Worm (Caenorhabditis elegans) whole organism, L4 larva: ENCODE measurements around the gene coa-7.

ENCODE experiments used
- D1046.2 ChIP-seq: fragments of 200-800 bp; sonication (Bioruptor generic); IDR thresholded peaks from 2 replicates; pipeline ENCODE4 v1.3.6; 2022; ENCODE audit warnings: missing genetic modification characterization, missing compliant biosample characterization
- F10B5.3 ChIP-seq: sonication (generic microtip); optimal IDR thresholded peaks from 2 replicates; lab custom pipeline; 2016; ENCODE audit warnings: mild to moderate bottlenecking, missing genetic modification characterization, missing compliant biosample characterization
- F44E2.7 ChIP-seq: fragments of 200-800 bp; sonication (Bioruptor generic); IDR thresholded peaks from 2 replicates; pipeline ENCODE4 v2.1.2; 2022; ENCODE audit warnings: missing genetic modification characterization, missing compliant biosample characterization
- R02D3.7 ChIP-seq: fragments of 150-350 bp; sonication (generic microtip); optimal IDR thresholded peaks from 3 replicates; lab custom pipeline; 2014; ENCODE audit warnings: missing biosample characterization, missing genetic modification characterization
- Y5F2A.4 ChIP-seq: fragments of 200-800 bp; sonication (Bioruptor generic); optimal IDR thresholded peaks from 2 replicates; lab custom pipeline; 2018; ENCODE audit warnings: mild to moderate bottlenecking, missing genetic modification characterization, missing compliant biosample characterization
- ZK546.5 ChIP-seq, 2 experiments: sonication (generic microtip); optimal IDR thresholded peaks; 2 replicates each; lab custom pipeline; 2017; ENCODE audit warnings: missing biosample characterization in 2 of 2, missing genetic modification characterization in 2 of 2
- ama-1 ChIP-seq: fragments of 150-350 bp; optimal IDR thresholded peaks from 2 replicates; lab custom pipeline; 2014; ENCODE audit warnings: inconsistent platforms, mixed read lengths
- ceh-20 ChIP-seq: fragments of 200-800 bp; sonication (Bioruptor generic); IDR thresholded peaks from 2 replicates; pipeline ENCODE4 v1.3.6; 2022; ENCODE audit warnings: missing genetic modification reagents, missing genetic modification characterization, missing compliant biosample characterization
- ceh-28 ChIP-seq: fragments of 150-350 bp; optimal IDR thresholded peaks from 2 replicates; lab custom pipeline; 2014; ENCODE audit warnings: missing biosample characterization, missing genetic modification reagents, missing genetic modification characterization
- ceh-32 ChIP-seq: sonication (generic microtip); optimal IDR thresholded peaks from 2 replicates; lab custom pipeline; 2016; ENCODE audit warnings: mild to moderate bottlenecking, missing genetic modification characterization, missing compliant biosample characterization; ENCODE audit not compliant: poor library complexity
- ceh-62 ChIP-seq: sonication (generic microtip); optimal IDR thresholded peaks from 2 replicates; lab custom pipeline; 2017; ENCODE audit warnings: missing biosample characterization, missing genetic modification characterization
- cey-2 ChIP-seq: sonication (generic microtip); optimal IDR thresholded peaks from 3 replicates; lab custom pipeline; 2017; ENCODE audit warnings: missing genetic modification characterization, mild to moderate bottlenecking, missing compliant biosample characterization, antibody characterized with exemption, borderline replicate concordance; ENCODE audit not compliant: insufficient read depth
- daf-12 ChIP-seq: fragments of 150-350 bp; optimal IDR thresholded peaks from 2 replicates; lab custom pipeline; 2014; ENCODE audit warnings: missing biosample characterization, missing genetic modification reagents, missing genetic modification characterization
- daf-19 ChIP-seq: fragments of 200-800 bp; sonication (Bioruptor generic); conservative IDR thresholded peaks from 2 replicates; pipeline ENCODE4 v1.3.6; 2022; ENCODE audit warnings: missing genetic modification characterization, missing compliant biosample characterization
- daf-8 ChIP-seq: fragments of 200-800 bp; sonication (Bioruptor generic); IDR thresholded peaks from 2 replicates; pipeline ENCODE4 v1.3.6; 2022; ENCODE audit warnings: missing genetic modification characterization, missing compliant biosample characterization
- dmd-6 ChIP-seq: fragments of 200-800 bp; sonication (Bioruptor generic); IDR thresholded peaks from 2 replicates; pipeline ENCODE4 v1.3.6; 2022; ENCODE audit warnings: missing genetic modification reagents, missing genetic modification characterization, missing compliant biosample characterization
- dpl-1 ChIP-seq: fragments of 150-350 bp; optimal IDR thresholded peaks from 2 replicates; lab custom pipeline; 2014; ENCODE audit warnings: missing biosample characterization, missing genetic modification reagents, missing genetic modification characterization
- duxl-1 ChIP-seq: sonication (generic microtip); optimal IDR thresholded peaks from 2 replicates; lab custom pipeline; 2016; ENCODE audit warnings: mild to moderate bottlenecking, missing genetic modification characterization, moderate library complexity, missing compliant biosample characterization; ENCODE audit not compliant: poor library complexity
- fos-1 ChIP-seq: fragments of 150-350 bp; optimal IDR thresholded peaks from 2 replicates; lab custom pipeline; 2014; ENCODE audit warnings: missing biosample characterization, missing genetic modification characterization
- hif-1 ChIP-seq, 2 experiments: sonication (generic microtip); optimal IDR thresholded peaks; 2 replicates each; lab custom pipeline; 2016 to 2017; ENCODE audit warnings: missing compliant biosample characterization in 2 of 2, missing genetic modification characterization in 2 of 2, missing genetic modification reagents in 2 of 2, missing genotype in 2 of 2, mild to moderate bottlenecking in 1 of 2
- hlh-11 ChIP-seq: fragments of 200-800 bp; sonication (Bioruptor generic); optimal IDR thresholded peaks from 2 replicates; lab custom pipeline; 2018; ENCODE audit warnings: mild to moderate bottlenecking, missing genetic modification characterization, missing compliant biosample characterization
- jun-1 ChIP-seq: fragments of 150-350 bp; optimal IDR thresholded peaks from 2 replicates; lab custom pipeline; 2014; ENCODE audit warnings: missing biosample characterization, missing genetic modification reagents, missing genetic modification characterization
- lin-13 ChIP-seq: fragments of 150-350 bp; optimal IDR thresholded peaks from 2 replicates; lab custom pipeline; 2014; ENCODE audit warnings: missing biosample characterization, missing genetic modification reagents, missing genetic modification characterization
- madf-5 ChIP-seq, 2 experiments: fragments of 200-800 bp; sonication (Bioruptor generic); IDR thresholded peaks; 2 replicates each; pipeline ENCODE4 v1.3.6; 2022; ENCODE audit warnings: missing compliant biosample characterization in 2 of 2, missing genetic modification characterization in 2 of 2
- mdl-1 ChIP-seq, 2 experiments: fragments of 150-350 bp in 1 of 2; sonication (generic microtip) in 1 of 2; optimal IDR thresholded peaks; 2 replicates each; lab custom pipeline; 2014 to 2017; ENCODE audit warnings: missing biosample characterization in 2 of 2, missing genetic modification characterization in 2 of 2
- mdt-29 ChIP-seq: fragments of 200-800 bp; sonication (Bioruptor generic); IDR thresholded peaks from 2 replicates; pipeline ENCODE4 v1.3.6; 2022; ENCODE audit warnings: missing genetic modification reagents, missing genetic modification characterization, missing compliant biosample characterization
- nhr-11 ChIP-seq: fragments of 150-350 bp; optimal IDR thresholded peaks from 2 replicates; lab custom pipeline; 2014; ENCODE audit warnings: missing biosample characterization, missing genetic modification characterization
- nhr-237 ChIP-seq: sonication (generic microtip); optimal IDR thresholded peaks from 2 replicates; lab custom pipeline; 2017; ENCODE audit warnings: missing biosample characterization, missing genetic modification characterization
- nhr-41 ChIP-seq: fragments of 200-800 bp; sonication (Bioruptor generic); IDR thresholded peaks from 2 replicates; pipeline ENCODE4 v1.3.6; 2022; ENCODE audit warnings: missing genetic modification reagents, missing genetic modification characterization, missing compliant biosample characterization
- nhr-42 ChIP-seq: fragments of 200-800 bp; sonication (Bioruptor generic); IDR thresholded peaks from 2 replicates; pipeline ENCODE4 v1.3.6; 2022; ENCODE audit warnings: missing genetic modification characterization, missing compliant biosample characterization
- nhr-48 ChIP-seq: sonication (generic microtip); optimal IDR thresholded peaks from 2 replicates; lab custom pipeline; 2016; ENCODE audit warnings: mild to moderate bottlenecking, missing genetic modification characterization, missing compliant biosample characterization
- nhr-6 ChIP-seq: fragments of 150-350 bp; optimal IDR thresholded peaks from 2 replicates; lab custom pipeline; 2014; ENCODE audit warnings: missing biosample characterization, missing genetic modification characterization
- nhr-76 ChIP-seq: fragments of 150-350 bp; optimal IDR thresholded peaks from 2 replicates; lab custom pipeline; 2014; ENCODE audit warnings: missing biosample characterization, missing genetic modification characterization
- pha-4 ChIP-seq, 2 experiments: fragments of 150-350 bp in 1 of 2; fragments of 200-800 bp in 1 of 2; sonication (Bioruptor generic) in 1 of 2; IDR thresholded peaks in 1 of 2; optimal IDR thresholded peaks in 1 of 2; 2 replicates each; pipeline versions ENCODE4 v1.3.6 to Lab custom; 2014 to 2022; ENCODE audit warnings: missing genetic modification characterization in 2 of 2, missing genetic modification reagents in 2 of 2, missing biosample characterization in 1 of 2, missing compliant biosample characterization in 1 of 2
- php-3 ChIP-seq: fragments of 200-800 bp; sonication (Bioruptor generic); IDR thresholded peaks from 2 replicates; pipeline ENCODE4 v1.3.6; 2022; ENCODE audit warnings: missing genetic modification reagents, missing genetic modification characterization, missing compliant biosample characterization
- pqm-1 ChIP-seq: sonication (generic microtip); optimal IDR thresholded peaks from 2 replicates; lab custom pipeline; 2017; ENCODE audit warnings: missing biosample characterization, missing genetic modification characterization
- rbr-2 ChIP-seq: sonication (generic microtip); optimal IDR thresholded peaks from 2 replicates; lab custom pipeline; 2016; ENCODE audit warnings: missing genotype, missing genetic modification characterization, missing compliant biosample characterization
- saeg-2 ChIP-seq: fragments of 200-800 bp; sonication (Bioruptor generic); IDR thresholded peaks from 2 replicates; pipeline ENCODE4 v1.3.6; 2022; ENCODE audit warnings: missing genetic modification reagents, missing genetic modification characterization, missing compliant biosample characterization
- set-16 ChIP-seq: fragments of 200-800 bp; sonication (Bioruptor generic); IDR thresholded peaks from 2 replicates; pipeline ENCODE4 v1.3.6; 2022; ENCODE audit warnings: missing genetic modification reagents, missing genetic modification characterization, missing compliant biosample characterization
- spr-3 ChIP-seq: fragments of 200-800 bp; sonication (Bioruptor generic); optimal IDR thresholded peaks from 2 replicates; lab custom pipeline; 2018; ENCODE audit warnings: mild to moderate bottlenecking, missing genetic modification characterization, missing compliant biosample characterization
- tag-97 ChIP-seq: fragments of 200-800 bp; sonication (Bioruptor generic); IDR thresholded peaks from 2 replicates; pipeline ENCODE4 v1.3.6; 2022; ENCODE audit warnings: missing genetic modification characterization, missing compliant biosample characterization
- tra-1 ChIP-seq: fragments of 200-800 bp; sonication (Bioruptor generic); IDR thresholded peaks from 2 replicates; pipeline ENCODE4 v1.3.6; 2022; ENCODE audit warnings: missing genetic modification reagents, missing genetic modification characterization, missing compliant biosample characterization
- unc-39 ChIP-seq: sonication (generic microtip); optimal IDR thresholded peaks from 2 replicates; lab custom pipeline; 2017; ENCODE audit warnings: missing biosample characterization, missing genetic modification characterization
- vab-7 ChIP-seq: fragments of 200-800 bp; sonication (Bioruptor generic); IDR thresholded peaks from 2 replicates; pipeline ENCODE4 v1.3.6; 2022; ENCODE audit warnings: missing genetic modification reagents, missing genetic modification characterization, missing compliant biosample characterization
- zag-1 ChIP-seq: fragments of 150-350 bp; optimal IDR thresholded peaks from 2 replicates; lab custom pipeline; 2014; ENCODE audit warnings: missing biosample characterization, missing genetic modification characterization
- zfp-2 ChIP-seq: sonication (generic microtip); optimal IDR thresholded peaks from 2 replicates; lab custom pipeline; 2016; ENCODE audit warnings: mild to moderate bottlenecking, missing genetic modification characterization, missing compliant biosample characterization
- zfp-3 ChIP-seq: fragments of 200-800 bp; sonication (Bioruptor generic); conservative IDR thresholded peaks from 2 replicates; pipeline ENCODE4 v1.3.6; 2022; ENCODE audit warnings: missing genetic modification reagents, missing genetic modification characterization, missing compliant biosample characterization
- zip-11 ChIP-seq: fragments of 200-800 bp; sonication (Bioruptor generic); IDR thresholded peaks from 2 replicates; pipeline ENCODE4 v1.3.6; 2022; ENCODE audit warnings: missing genetic modification characterization, missing compliant biosample characterization
- zip-2 ChIP-seq: fragments of 150-350 bp; optimal IDR thresholded peaks from 2 replicates; lab custom pipeline; 2014; ENCODE audit warnings: missing biosample characterization, missing genetic modification characterization

coa-7 gene

ce11 chrII:11634681-11635527, 16.0 kb downstream of the coa-7 start (continued):
- TF ChIP-seq zfp-3 (GFP tag; lab: Robert Waterston, UW): 0 out of 2 replicates have a peak, but pooled peaks have one; percentile 31
- TF ChIP-seq tra-1: peak; percentile 61; the same call in 1 of the 2 replicates
- TF ChIP-seq daf-8 (GFP tag; lab: Robert Waterston, UW): no peak
- peak; percentile 80 for TF ChIP-seq dmd-6 (GFP tag; lab: Robert Waterston, UW)
- no peak for TF ChIP-seq nhr-237 (tag; lab: Kevin White, UChicago)
- no peak for TF ChIP-seq nhr-76
- TF ChIP-seq Y5F2A.4 (GFP tag; lab: Kevin White, UChicago): no peak
- no peak for TF ChIP-seq D1046.2
- 0 out of 2 replicates have a peak, but pooled peaks have one; percentile 19 for TF ChIP-seq tag-97 (GFP tag; lab: Robert Waterston, UW)
- peak; percentile 47 for TF ChIP-seq nhr-48 (tag; lab: Kevin White, UChicago)
- 0 out of 2 replicates have a peak, but pooled peaks have one; percentile 61 for TF ChIP-seq F44E2.7 (GFP tag; lab: Robert Waterston, UW)
- no peak for TF ChIP-seq madf-5 (GFP tag; IDR thresholded peaks at IDR 0.05; lab: Robert Waterston, UW)
- TF ChIP-seq hlh-11 (tag; lab: Kevin White, UChicago): peak; percentile 95
- no peak for TF ChIP-seq unc-39 (tag; lab: Kevin White, UChicago)
- peak; percentile 65; the same call in 1 of the 2 replicates for TF ChIP-seq saeg-2 (GFP tag; lab: Robert Waterston, UW)
- TF ChIP-seq ama-1: peak; percentile 77
- TF ChIP-seq php-3 (GFP tag; lab: Robert Waterston, UW): no peak
- no peak for TF ChIP-seq F10B5.3 (tag; lab: Kevin White, UChicago)
- TF ChIP-seq zip-2 (tag; lab: Kevin White, UChicago): no peak
- peak; percentile 79 for TF ChIP-seq nhr-6
- no peak for TF ChIP-seq cey-2 (tag; lab: Kevin White, UChicago)
- peak; percentile 99 for TF ChIP-seq set-16 (GFP tag; lab: Robert Waterston, UW)
- no peak for TF ChIP-seq ceh-62 (tag; lab: Kevin White, UChicago)
- no peak for TF ChIP-seq zip-11 (GFP tag; lab: Robert Waterston, UW)
- TF ChIP-seq lin-13 (GFP tag; lab: Kevin White, UChicago): peak; percentile 84
- TF ChIP-seq rbr-2 (tag; lab: Kevin White, UChicago): peak; percentile 88
- TF ChIP-seq R02D3.7: no peak
- TF ChIP-seq vab-7 (GFP tag; lab: Robert Waterston, UW): no peak
- peak; percentile 87 for TF ChIP-seq ceh-20 (GFP tag; lab: Robert Waterston, UW)
- TF ChIP-seq zag-1: peak; percentile 42
- TF ChIP-seq mdt-29 (GFP tag; lab: Robert Waterston, UW): 0 out of 2 replicates have a peak, but pooled peaks have one; percentile 19
- no peak for TF ChIP-seq daf-12 (tag; lab: Kevin White, UChicago)
- TF ChIP-seq fos-1: no peak
- peak; percentile 46 for TF ChIP-seq spr-3 (GFP tag; lab: Kevin White, UChicago)
- TF ChIP-seq ceh-32 (tag; lab: Kevin White, UChicago): no peak
- TF ChIP-seq ZK546.5 (tag; optimal IDR thresholded peaks at IDR 0.05; lab: Kevin White, UChicago): no peak
- peak; percentile 88 for TF ChIP-seq nhr-11 (tag; lab: Kevin White, UChicago)
- TF ChIP-seq nhr-41 (GFP tag; lab: Robert Waterston, UW): no peak
- peak; percentile 57 for TF ChIP-seq duxl-1 (tag; lab: Kevin White, UChicago)
- TF ChIP-seq mdl-1 (tag; optimal IDR thresholded peaks at IDR 0.05; lab: Kevin White, UChicago): peak; percentile 45 to 83
- TF ChIP-seq dpl-1 (GFP tag; lab: Kevin White, UChicago): peak; percentile 2
- 0 out of 2 replicates have a peak, but pooled peaks have one; percentile 71 for TF ChIP-seq nhr-42
- no peak for TF ChIP-seq daf-19 (GFP tag; lab: Robert Waterston, UW)
- TF ChIP-seq zfp-2 (tag; lab: Kevin White, UChicago): no peak
- peak; percentile 80 for TF ChIP-seq ceh-28
- TF ChIP-seq pha-4 (GFP tag; IDR thresholded peaks at IDR 0.05; lab: Robert Waterston, UW): peak; percentile 78
- TF ChIP-seq pha-4 (tag; optimal IDR thresholded peaks at IDR 0.05; lab: Kevin White, UChicago): peak; percentile 57
- peak in 1 of 2 experiments; percentile 79 for TF ChIP-seq hif-1 (tag; optimal IDR thresholded peaks at IDR 0.05; lab: Kevin White, UChicago)
- no peak for TF ChIP-seq jun-1 (tag; lab: Kevin White, UChicago)
- TF ChIP-seq pqm-1 (tag; lab: Kevin White, UChicago): no peak
